Worm (Caenorhabditis elegans): ENCODE results near the gene basl-1.

The basl-1 gene

ce11 chrIII:5581049-5581448 is 33.7 kb upstream of the basl-1 start, which contains the start of gene F56D2.5:
Gene F56D2.5 (minus strand): TSS chrIII:5581419.
- TF ChIP-seq atf-7 (tag; optimal IDR thresholded peaks at IDR 0.05) (no peak), cebp-1 (GFP tag; IDR thresholded peaks at IDR 0.05) (peak; percentile 93), cebp-1 (tag; optimal IDR thresholded peaks at IDR 0.05) (peak; percentile 97), Y53G8AR.9 (GFP tag; conservative IDR thresholded peaks at IDR 0.05) (no peak), F23B12.7 (tag; optimal IDR thresholded peaks at IDR 0.05; ENCODE audit: insufficient read depth) (no peak)

ce11 chrIII:5582766-5583165 is 32.0 kb upstream of the basl-1 start, which contains the start of the genes F56D2.8 and uev-2:
Gene F56D2.8 (minus strand): TSS chrIII:5582866.
Gene uev-2 (plus strand): TSS chrIII:5583125.
- no peak for TF ChIP-seq ztf-3 (GFP tag; optimal IDR thresholded peaks at IDR 0.05)
- TF ChIP-seq hrde-1 (tag; optimal IDR thresholded peaks at IDR 0.05; ENCODE audit: borderline replicate concordance), result no peak
- TF ChIP-seq F49E8.2 (tag; optimal IDR thresholded peaks at IDR 0.05; ENCODE audit: insufficient read depth), result no peak
- TF ChIP-seq aptf-3 (GFP tag; IDR thresholded peaks at IDR 0.05), result no peak
- TF ChIP-seq unc-130 (GFP tag; optimal IDR thresholded peaks at IDR 0.05), result no peak
- TF ChIP-seq ztf-26 (tag; optimal IDR thresholded peaks at IDR 0.05), result no peak
- no peak for TF ChIP-seq K12H6.12 (tag; optimal IDR thresholded peaks at IDR 0.05)
- no peak for TF ChIP-seq ceh-100 (GFP tag; IDR thresholded peaks at IDR 0.05)
- TF ChIP-seq F22D6.2 (tag; optimal IDR thresholded peaks at IDR 0.05), result no peak
- no peak for TF ChIP-seq T26A5.8 (tag; optimal IDR thresholded peaks at IDR 0.05)
- no peak for TF ChIP-seq him-1 (tag; optimal IDR thresholded peaks at IDR 0.05)
- no peak for TF ChIP-seq F52B5.7 (tag; optimal IDR thresholded peaks at IDR 0.05)
- TF ChIP-seq B0336.3 (GFP tag; IDR thresholded peaks at IDR 0.05), result no peak
- no peak for TF ChIP-seq F57A8.1 (GFP tag; optimal IDR thresholded peaks at IDR 0.05)
- TF ChIP-seq lin-26 (GFP tag; IDR thresholded peaks at IDR 0.05), result no peak

- TF ChIP-seq dpl-1 (GFP tag; optimal IDR thresholded peaks at IDR 0.05), result no peak
- no peak for TF ChIP-seq madf-6 (GFP tag; IDR thresholded peaks at IDR 0.05)
- TF ChIP-seq zfh-2 (GFP tag; conservative IDR thresholded peaks at IDR 0.05), result peak; percentile 35; the same call in 1 of the 2 replicates
- TF ChIP-seq ceh-58 (GFP tag; IDR thresholded peaks at IDR 0.05), result 0 out of 2 replicates have a peak, but pooled peaks have one; percentile 9
- no peak for TF ChIP-seq snpc-4 (GFP tag; optimal IDR thresholded peaks at IDR 0.05)
- TF ChIP-seq snpc-4 (tag; optimal IDR thresholded peaks at IDR 0.05), result no peak
- no peak for TF ChIP-seq C06A6.2 (GFP tag; conservative IDR thresholded peaks at IDR 0.05)
Observed at ce11 chrIII:5584647-5585046, 30.1 kb upstream of the basl-1 start, which contains the start of gene F56D2.3. Gene F56D2.3 (plus strand): TSS chrIII:5584947.

ce11 chrIII:5585711-5586110 is 29.0 kb upstream of the basl-1 start:
- no peak for TF ChIP-seq lin-26 (GFP tag; IDR thresholded peaks at IDR 0.05)
- TF ChIP-seq hmg-20 (GFP tag; IDR thresholded peaks at IDR 0.05), result no peak
- no peak for TF ChIP-seq Y53F4B.3 (GFP tag; IDR thresholded peaks at IDR 0.05)
- TF ChIP-seq die-1 (tag; optimal IDR thresholded peaks at IDR 0.05), result no peak
- 0 out of 2 replicates have a peak, but pooled peaks have one; percentile 67 for TF ChIP-seq F37B4.10 (GFP tag; IDR thresholded peaks at IDR 0.05)
- no peak for TF ChIP-seq mxl-1 (tag; optimal IDR thresholded peaks at IDR 0.05)
- no peak for TF ChIP-seq madf-6 (GFP tag; IDR thresholded peaks at IDR 0.05)
- no peak for TF ChIP-seq Y67H2A.10 (GFP tag; conservative IDR thresholded peaks at IDR 0.05)

ce11 chrIII:5586925-5587324 is 27.8 kb upstream of the basl-1 start, which contains the start of gene F56D2.2:
Gene F56D2.2 (plus strand): TSS chrIII:5587263.
- TF ChIP-seq efl-1 (GFP tag; optimal IDR thresholded peaks at IDR 0.05), result peak; percentile 45
- no peak for TF ChIP-seq hrde-1 (tag; optimal IDR thresholded peaks at IDR 0.05; ENCODE audit: borderline replicate concordance)
- TF ChIP-seq F55B11.4 (tag; optimal IDR thresholded peaks at IDR 0.05; ENCODE audit: borderline replicate concordance, insufficient read depth), result no peak
- no peak for TF ChIP-seq snpc-3.4 (tag; optimal IDR thresholded peaks at IDR 0.05)
- TF ChIP-seq lin-35 (GFP tag; optimal IDR thresholded peaks at IDR 0.05), result peak in 1 of 3 experiments; percentile 9
- no peak for TF ChIP-seq athp-1 (tag; optimal IDR thresholded peaks at IDR 0.05)
- TF ChIP-seq snpc-4 (GFP tag; optimal IDR thresholded peaks at IDR 0.05), result no peak
- TF ChIP-seq snpc-4 (tag; optimal IDR thresholded peaks at IDR 0.05), result no peak
- no peak for TF ChIP-seq ztf-3 (GFP tag; optimal IDR thresholded peaks at IDR 0.05)
- no peak for TF ChIP-seq gei-17 (GFP tag; optimal IDR thresholded peaks at IDR 0.05)
- TF ChIP-seq B0336.3 (GFP tag; IDR thresholded peaks at IDR 0.05), result no peak
- TF ChIP-seq B0261.1 (tag; optimal IDR thresholded peaks at IDR 0.05), result no peak
- TF ChIP-seq sdz-38 (tag; optimal IDR thresholded peaks at IDR 0.05), result no peak
- no peak for TF ChIP-seq hlh-12 (tag; optimal IDR thresholded peaks at IDR 0.05)
- TF ChIP-seq hlh-26 (GFP tag; conservative IDR thresholded peaks at IDR 0.05), result no peak

All from whole organism, young adult.